Worm (Caenorhabditis elegans) whole organism, midembryonic: ENCODE data around the gene scc-2.

Experiments
- cog-1 ChIP-seq: sonication (generic microtip); optimal IDR thresholded peaks from 2 replicates; lab custom pipeline; 2016; ENCODE audit warnings: missing genetic modification characterization, missing compliant biosample characterization
- klf-2 ChIP-seq: fragments of 200-800 bp; sonication (Bioruptor generic); conservative IDR thresholded peaks from 2 replicates; pipeline ENCODE4 v1.3.6; 2022; ENCODE audit warnings: missing genetic modification reagents, missing genetic modification characterization, missing compliant biosample characterization
- med-1 ChIP-seq: sonication (generic microtip); optimal IDR thresholded peaks from 2 replicates; lab custom pipeline; 2017; ENCODE audit warnings: missing genetic modification characterization, mild to moderate bottlenecking, missing compliant biosample characterization, antibody characterized with exemption, missing genetic modification reagents; ENCODE audit not compliant: insufficient read depth
- ref-1 ChIP-seq: fragments of 200-800 bp; sonication (Bioruptor generic); conservative IDR thresholded peaks from 2 replicates; pipeline ENCODE4 v1.3.6; 2022; ENCODE audit warnings: missing genetic modification reagents, missing genetic modification characterization, missing compliant biosample characterization
- ztf-29 ChIP-seq: fragments of 200-800 bp; sonication (Bioruptor generic); IDR thresholded peaks from 2 replicates; pipeline ENCODE4 v1.3.6; 2022; ENCODE audit warnings: missing genetic modification reagents, missing genetic modification characterization, missing compliant biosample characterization

- TF ChIP-seq klf-2 (no peak), cog-1 (tag; lab: Kevin White, UChicago) (peak; percentile 29), ztf-29 (GFP tag; lab: Robert Waterston, UW) (no peak), ref-1 (GFP tag; lab: Robert Waterston, UW) (no peak), med-1 (no peak)
These were observed 22.4 kb upstream of the scc-2 start, which contains the start of gene B0432.10 for ce11 chrII:285627-286550.
